Worm (Caenorhabditis elegans): ENCODE results near the gene alp-1.

ce11 chrIV:8820041-8820440 is 32.3 kb upstream of the alp-1 start, which contains the start of gene T28C6.3:
- TF ChIP-seq cog-1 (tag; optimal IDR thresholded peaks at IDR 0.05) (no peak), T22C8.4 (GFP tag; IDR thresholded peaks at IDR 0.05) (no peak), ztf-23 (GFP tag; IDR thresholded peaks at IDR 0.05) (no peak), klf-2 (GFP tag; conservative IDR thresholded peaks at IDR 0.05) (no peak), flt-1 (GFP tag; IDR thresholded peaks at IDR 0.05) (no peak), med-1 (GFP tag; optimal IDR thresholded peaks at IDR 0.05; ENCODE audit: insufficient read depth) (no peak), ztf-29 (GFP tag; IDR thresholded peaks at IDR 0.05) (no peak)

All from whole organism, midembryonic.